Worm (Caenorhabditis elegans) whole organism, L2 larva: ENCODE measurements around the gene gex-5.

ENCODE experiments used
- aly-2 ChIP-seq: fragments of 150-350 bp; optimal IDR thresholded peaks from 2 replicates; lab custom pipeline; 2014; ENCODE audit warnings: missing biosample characterization, missing genetic modification characterization
- lsy-2 ChIP-seq, 2 experiments: fragments of 150-350 bp in 1 of 2; sonication (generic microtip) in 1 of 2; optimal IDR thresholded peaks; 2 replicates each; lab custom pipeline; 2014 to 2017; ENCODE audit warnings: missing biosample characterization in 2 of 2, missing genetic modification characterization in 2 of 2
- nhr-12 ChIP-seq: fragments of 150-350 bp; optimal IDR thresholded peaks from 2 replicates; lab custom pipeline; 2014; ENCODE audit warnings: missing biosample characterization, missing genetic modification characterization
- snpc-4 ChIP-seq: fragments of 150-350 bp; optimal IDR thresholded peaks from 2 replicates; lab custom pipeline; 2014; ENCODE audit warnings: missing biosample characterization, missing genetic modification characterization

DNA sequence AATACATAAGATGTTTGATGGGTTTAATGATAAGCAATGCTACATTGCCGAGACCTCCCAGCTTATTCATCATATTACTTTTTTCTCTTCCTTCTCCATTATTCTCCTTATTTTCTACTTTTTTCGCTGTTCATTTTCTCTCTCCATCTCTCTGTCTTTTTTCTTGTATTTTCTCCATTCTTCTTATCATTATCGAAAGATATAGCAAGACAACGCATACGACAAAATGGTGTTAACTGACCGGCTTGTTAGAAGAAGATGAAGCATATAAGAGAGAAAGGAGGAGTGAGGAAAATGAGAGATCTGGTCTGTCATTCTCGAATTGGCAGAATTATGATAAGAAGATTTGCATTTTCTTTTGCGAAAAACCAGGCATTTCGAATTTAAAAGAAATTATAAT lies 14.9 kb downstream of the gex-5 start:
- no peak for TF ChIP-seq snpc-4 (tag; lab: Kevin White, UChicago)
- TF ChIP-seq nhr-12 (tag; lab: Kevin White, UChicago), result no peak
- TF ChIP-seq aly-2 (tag; lab: Kevin White, UChicago), result no peak
- no peak for TF ChIP-seq lsy-2 (tag; optimal IDR thresholded peaks at IDR 0.05; lab: Kevin White, UChicago)
